Worm (Caenorhabditis elegans): ENCODE results near the gene T05A10.6.

- TF ChIP-seq snpc-4 (tag; optimal IDR thresholded peaks at IDR 0.05) (no peak), ceh-82 (tag; optimal IDR thresholded peaks at IDR 0.05) (no peak), nhr-77 (tag; optimal IDR thresholded peaks at IDR 0.05) (no peak), aly-2 (tag; optimal IDR thresholded peaks at IDR 0.05) (no peak), R02D3.7 (tag; optimal IDR thresholded peaks at IDR 0.05) (no peak), nhr-25 (tag; optimal IDR thresholded peaks at IDR 0.05) (no peak), nhr-12 (tag; optimal IDR thresholded peaks at IDR 0.05) (no peak), elt-2 (tag; optimal IDR thresholded peaks at IDR 0.05) (no peak), lin-15B (tag; optimal IDR thresholded peaks at IDR 0.05) (no peak), nhr-28 (tag; optimal IDR thresholded peaks at IDR 0.05) (no peak), unc-39 (tag; optimal IDR thresholded peaks at IDR 0.05) (no peak), nhr-237 (tag; optimal IDR thresholded peaks at IDR 0.05) (no peak), lsy-12 (tag; optimal IDR thresholded peaks at IDR 0.05) (no peak), ama-1 (optimal IDR thresholded peaks at IDR 0.05) (no peak)
Measured at ce11 chrX:10783822-10784221, 10.7 kb downstream of the T05A10.6 start, which contains the start of gene clc-4.
